Worm (Caenorhabditis elegans): ENCODE results near the gene idpp-4.
"Not testable (repeated sequence)": the region's sequence is repeated elsewhere in the genome, so short reads cannot be mapped to it uniquely, and the experiment has no call there.

The idpp-4 gene

DNA sequence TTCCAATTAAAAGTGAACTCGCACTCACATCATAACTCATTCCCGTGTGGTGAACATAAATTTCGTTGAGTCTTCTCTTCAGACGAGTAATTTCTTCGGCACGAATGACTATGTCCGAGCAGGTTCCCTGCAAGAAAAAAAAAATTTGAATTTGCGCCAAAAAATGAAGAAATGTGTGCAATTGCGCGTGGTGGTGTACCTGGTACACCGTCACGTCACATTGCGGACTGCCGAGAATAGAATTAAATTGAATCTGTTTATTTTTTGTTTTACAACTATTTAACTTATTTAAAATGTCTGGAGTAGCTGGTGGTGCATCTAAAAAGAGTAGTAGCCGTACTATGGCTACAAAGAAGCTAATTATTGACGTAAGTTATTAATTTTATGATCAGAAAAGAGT lies 20.3 kb upstream of the idpp-4 start, which contains the start of gene mdt-22 (continued):
- TF ChIP-seq F49E8.2 (tag; optimal IDR thresholded peaks at IDR 0.05; ENCODE audit: borderline replicate concordance) (peak; percentile 4), lin-13 (GFP tag; optimal IDR thresholded peaks at IDR 0.05) (peak; percentile 72), sdz-12 (GFP tag; optimal IDR thresholded peaks at IDR 0.05) (no peak)

DNA sequence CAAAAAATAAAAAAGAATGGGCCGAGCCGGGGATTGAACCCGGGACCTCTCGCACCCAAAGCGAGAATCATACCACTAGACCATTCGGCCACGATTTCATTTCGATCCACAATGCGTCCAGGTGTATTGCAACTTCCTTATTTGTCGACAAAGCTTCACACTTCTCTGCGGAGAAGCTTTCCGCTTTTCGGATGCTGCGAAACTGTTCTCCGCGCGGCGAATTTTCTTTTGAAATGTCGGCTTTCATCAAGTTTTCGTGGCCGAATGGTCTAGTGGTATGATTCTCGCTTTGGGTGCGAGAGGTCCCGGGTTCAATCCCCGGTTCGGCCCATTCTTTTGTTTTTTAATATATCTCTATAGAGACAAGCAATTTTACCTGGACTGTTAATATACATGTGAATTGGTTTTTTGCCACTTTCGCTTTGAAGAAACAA lies 19.1 kb upstream of the idpp-4 start:
- TF ChIP-seq hmg-1.1 (GFP tag; IDR thresholded peaks at IDR 0.05): peak; percentile 49; the same call in 1 of the 2 replicates
- peak; percentile 74 for TF ChIP-seq lin-38 (GFP tag; IDR thresholded peaks at IDR 0.05)
- TF ChIP-seq rbr-2 (tag; optimal IDR thresholded peaks at IDR 0.05): peak; percentile 37
- 0 out of 2 replicates have a peak, but pooled peaks have one; percentile 28 for TF ChIP-seq Y48G9A.11 (GFP tag; IDR thresholded peaks at IDR 0.05)
- peak; percentile 16 for TF ChIP-seq unc-130 (GFP tag; optimal IDR thresholded peaks at IDR 0.05)
- peak; percentile 78 for TF ChIP-seq egl-43 (GFP tag; IDR thresholded peaks at IDR 0.05)
- 0 out of 2 replicates have a peak, but pooled peaks have one; percentile 68 for TF ChIP-seq snpc-1.2 (GFP tag; IDR thresholded peaks at IDR 0.05)
- peak; percentile 21; the same call in 1 of the 2 replicates for TF ChIP-seq vab-7 (GFP tag; IDR thresholded peaks at IDR 0.05)
- TF ChIP-seq F26F4.8 (GFP tag; conservative IDR thresholded peaks at IDR 0.05): peak; percentile 67; the same call in 1 of the 2 replicates
- TF ChIP-seq aha-1 (tag): peak; percentile 92
- TF ChIP-seq Y105C5A.15 (GFP tag; IDR thresholded peaks at IDR 0.05): 0 out of 2 replicates have a peak, but pooled peaks have one; percentile 2
- 0 out of 2 replicates have a peak, but pooled peaks have one; percentile 49 for TF ChIP-seq lim-7 (GFP tag; IDR thresholded peaks at IDR 0.05)
- peak; percentile 58; the same call in 1 of the 2 replicates for TF ChIP-seq set-16 (GFP tag; IDR thresholded peaks at IDR 0.05)
- TF ChIP-seq mes-2 (tag; optimal IDR thresholded peaks at IDR 0.05; ENCODE audit: poor library complexity, severe bottlenecking): peak; percentile 17
- peak; percentile 30 for TF ChIP-seq dmd-6 (GFP tag; IDR thresholded peaks at IDR 0.05)
- not testable (repeated sequence) for TF ChIP-seq daf-16 (GFP tag; optimal IDR thresholded peaks at IDR 0.05); pha-4 (tag; optimal IDR thresholded peaks at IDR 0.05)
- peak; percentile 43 for TF ChIP-seq daf-16 (tag; optimal IDR thresholded peaks at IDR 0.05)
- TF ChIP-seq T26A8.4 (GFP tag; IDR thresholded peaks at IDR 0.05): peak; percentile 73
- peak; percentile 48 for TF ChIP-seq spr-1 (tag; optimal IDR thresholded peaks at IDR 0.05)
- 0 out of 2 replicates have a peak, but pooled peaks have one; percentile 32 for TF ChIP-seq php-3 (GFP tag; IDR thresholded peaks at IDR 0.05)
- peak; percentile 26 for TF ChIP-seq nhr-102 (tag; optimal IDR thresholded peaks at IDR 0.05)
- 0 out of 4 replicates have a peak, but pooled peaks of 1 of the 2 experiments have one; percentile 17 for TF ChIP-seq madf-5 (GFP tag; IDR thresholded peaks at IDR 0.05)
- peak; percentile 72 for TF ChIP-seq pha-4 (GFP tag; IDR thresholded peaks at IDR 0.05)
- 0 out of 2 replicates have a peak, but pooled peaks have one; percentile 18 for TF ChIP-seq lin-1 (GFP tag; IDR thresholded peaks at IDR 0.05)

DNA sequence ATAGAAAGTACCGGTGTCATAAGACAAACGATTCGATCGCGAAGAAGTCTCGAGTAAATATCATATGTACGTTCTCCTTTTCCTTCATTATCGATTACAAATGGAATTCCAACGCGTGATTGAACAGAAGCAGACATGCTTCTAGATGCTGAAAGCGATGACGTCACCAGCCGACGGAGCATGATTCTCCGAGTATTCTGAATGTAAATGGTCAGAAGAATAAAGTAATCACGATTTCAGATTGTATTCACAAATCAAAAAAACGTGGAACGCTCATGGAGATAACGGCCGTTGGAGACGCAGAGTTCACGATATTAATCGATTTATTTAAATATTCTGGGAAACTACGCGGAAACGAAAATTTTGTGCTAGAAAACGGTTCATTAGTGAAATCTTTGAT lies 18.6 kb upstream of the idpp-4 start, which contains the start of gene clpp-1:
clpp-1 (minus strand) TSS at position 197 of the 400 bp plus-strand sequence.
- TF ChIP-seq Y48G9A.11 (GFP tag; IDR thresholded peaks at IDR 0.05): no peak
- TF ChIP-seq daf-8 (GFP tag; IDR thresholded peaks at IDR 0.05): no peak
- no peak for TF ChIP-seq cey-2 (tag; optimal IDR thresholded peaks at IDR 0.05; ENCODE audit: borderline replicate concordance, insufficient read depth)
- no peak for TF ChIP-seq mdt-29 (GFP tag; IDR thresholded peaks at IDR 0.05)
- no peak for TF ChIP-seq aha-1 (tag)
- TF ChIP-seq zag-1 (tag; optimal IDR thresholded peaks at IDR 0.05): no peak
- TF ChIP-seq Y105C5A.15 (GFP tag; IDR thresholded peaks at IDR 0.05): no peak
- TF ChIP-seq aly-2 (tag; optimal IDR thresholded peaks at IDR 0.05): no peak
- TF ChIP-seq hif-1 (tag; optimal IDR thresholded peaks at IDR 0.05): no peak
- peak; percentile 16 for TF ChIP-seq dve-1 (tag; optimal IDR thresholded peaks at IDR 0.05; ENCODE audit: insufficient read depth)
- TF ChIP-seq F37D6.2 (tag; optimal IDR thresholded peaks at IDR 0.05): no peak
- TF ChIP-seq D1046.2 (GFP tag; IDR thresholded peaks at IDR 0.05): no peak
- TF ChIP-seq ztf-7 (tag; optimal IDR thresholded peaks at IDR 0.05): no peak
- TF ChIP-seq ceh-20 (GFP tag; IDR thresholded peaks at IDR 0.05): no peak
- no peak for TF ChIP-seq T26A8.4 (GFP tag; IDR thresholded peaks at IDR 0.05)
- 0 out of 2 replicates have a peak, but pooled peaks have one; percentile 52 for TF ChIP-seq Y75B8A.6 (GFP tag; IDR thresholded peaks at IDR 0.05)
- no peak for TF ChIP-seq ceh-28 (tag; optimal IDR thresholded peaks at IDR 0.05)
- 0 out of 2 replicates have a peak, but pooled peaks have one; percentile 24 for TF ChIP-seq arid-1 (GFP tag; conservative IDR thresholded peaks at IDR 0.05)
- peak; percentile 32 for TF ChIP-seq mep-1 (tag; optimal IDR thresholded peaks at IDR 0.05)
- no peak for TF ChIP-seq ceh-62 (tag; optimal IDR thresholded peaks at IDR 0.05)
- TF ChIP-seq spr-3 (GFP tag; optimal IDR thresholded peaks at IDR 0.05): no peak
- no peak for TF ChIP-seq madf-9 (GFP tag; conservative IDR thresholded peaks at IDR 0.05)
- TF ChIP-seq saeg-2 (GFP tag; IDR thresholded peaks at IDR 0.05): 0 out of 2 replicates have a peak, but pooled peaks have one; percentile 47
- no peak for TF ChIP-seq ceh-44 (GFP tag; IDR thresholded peaks at IDR 0.05)

All from whole organism, L4 larva.